Worm (Caenorhabditis elegans) whole organism, L2 larva: ENCODE measurements around the gene tofu-6.
A peak's percentile ranks its signal among the peaks of the same experiment; 100 is the strongest.

Experiments used
- C34F6.9 ChIP-seq: fragments of 150-350 bp; optimal IDR thresholded peaks from 2 replicates; lab custom pipeline; 2014; ENCODE audit warnings: missing biosample characterization, missing genetic modification characterization
- R02D3.7 ChIP-seq: fragments of 150-350 bp; optimal IDR thresholded peaks from 2 replicates; lab custom pipeline; 2014; ENCODE audit warnings: missing biosample characterization, missing genetic modification characterization
- Y55F3AM.14 ChIP-seq: fragments of 200-800 bp; sonication (Bioruptor generic); optimal IDR thresholded peaks from 2 replicates; lab custom pipeline; 2018; ENCODE audit warnings: mild to moderate bottlenecking, missing genetic modification characterization, missing compliant biosample characterization
- aly-2 ChIP-seq: fragments of 150-350 bp; optimal IDR thresholded peaks from 2 replicates; lab custom pipeline; 2014; ENCODE audit warnings: missing biosample characterization, missing genetic modification characterization
- ama-1 ChIP-seq: fragments of 150-350 bp; optimal IDR thresholded peaks from 2 replicates; lab custom pipeline; 2018; ENCODE audit warnings: inconsistent platforms
- blmp-1 ChIP-seq: sonication (generic microtip); optimal IDR thresholded peaks from 2 replicates; lab custom pipeline; 2017; ENCODE audit warnings: missing genetic modification characterization, mild to moderate bottlenecking, missing compliant biosample characterization, antibody characterized with exemption, moderate library complexity; ENCODE audit not compliant: insufficient read depth
- ceh-16 ChIP-seq: fragments of 150-350 bp; optimal IDR thresholded peaks from 2 replicates; lab custom pipeline; 2014; ENCODE audit warnings: missing biosample characterization, missing genetic modification characterization
- crh-2 ChIP-seq: sonication (generic microtip); optimal IDR thresholded peaks from 2 replicates; lab custom pipeline; 2017; ENCODE audit warnings: missing biosample characterization, missing genetic modification characterization
- dmd-4 ChIP-seq: sonication (generic microtip); optimal IDR thresholded peaks from 2 replicates; lab custom pipeline; 2017; ENCODE audit warnings: missing biosample characterization, missing genetic modification characterization
- elt-1 ChIP-seq: fragments of 150-350 bp; optimal IDR thresholded peaks from 2 replicates; lab custom pipeline; 2014; ENCODE audit warnings: missing biosample characterization, missing genetic modification characterization
- elt-3 ChIP-seq: sonication (generic microtip); optimal IDR thresholded peaks from 2 replicates; lab custom pipeline; 2017; ENCODE audit warnings: missing biosample characterization, missing genetic modification characterization
- fos-1 ChIP-seq: fragments of 150-350 bp; optimal IDR thresholded peaks from 2 replicates; lab custom pipeline; 2014; ENCODE audit warnings: missing biosample characterization, missing genetic modification characterization
- gmeb-1 ChIP-seq: fragments of 150-350 bp; optimal IDR thresholded peaks from 2 replicates; lab custom pipeline; 2014; ENCODE audit warnings: missing biosample characterization, missing genetic modification characterization
- lin-11 ChIP-seq: fragments of 150-350 bp; sonication (generic microtip); optimal IDR thresholded peaks from 2 replicates; lab custom pipeline; 2014; ENCODE audit warnings: missing biosample characterization, missing genetic modification characterization, inconsistent platforms, mixed read lengths
- lin-39 ChIP-seq: fragments of 150-350 bp; optimal IDR thresholded peaks from 2 replicates; lab custom pipeline; 2014; ENCODE audit warnings: missing biosample characterization, missing genetic modification reagents, missing genetic modification characterization
- lsy-2 ChIP-seq, 2 experiments: fragments of 150-350 bp in 1 of 2; sonication (generic microtip) in 1 of 2; optimal IDR thresholded peaks; 2 replicates each; lab custom pipeline; 2014 to 2017; ENCODE audit warnings: missing biosample characterization in 2 of 2, missing genetic modification characterization in 2 of 2
- mbf-1 ChIP-seq: sonication (generic microtip); optimal IDR thresholded peaks from 2 replicates; lab custom pipeline; 2017; ENCODE audit warnings: missing biosample characterization, missing genetic modification characterization
- nhr-10 ChIP-seq: sonication (generic microtip); optimal IDR thresholded peaks from 2 replicates; lab custom pipeline; 2017; ENCODE audit warnings: missing biosample characterization, missing genetic modification characterization
- nhr-12 ChIP-seq: fragments of 150-350 bp; optimal IDR thresholded peaks from 2 replicates; lab custom pipeline; 2014; ENCODE audit warnings: missing biosample characterization, missing genetic modification characterization
- nhr-129 ChIP-seq: fragments of 150-350 bp; optimal IDR thresholded peaks from 2 replicates; lab custom pipeline; 2014; ENCODE audit warnings: missing biosample characterization, missing genetic modification characterization
- nhr-21 ChIP-seq: fragments of 150-350 bp; optimal IDR thresholded peaks from 2 replicates; lab custom pipeline; 2014; ENCODE audit warnings: missing biosample characterization, missing genetic modification characterization
- nhr-23 ChIP-seq: fragments of 150-350 bp; optimal IDR thresholded peaks from 2 replicates; lab custom pipeline; 2014; ENCODE audit warnings: missing biosample characterization, missing genetic modification reagents, missing genetic modification characterization
- nhr-25 ChIP-seq: fragments of 150-350 bp; sonication (generic microtip); optimal IDR thresholded peaks from 3 replicates; lab custom pipeline; 2014; ENCODE audit warnings: missing biosample characterization, missing genetic modification characterization
- nhr-77 ChIP-seq: fragments of 150-350 bp; optimal IDR thresholded peaks from 2 replicates; lab custom pipeline; 2014; ENCODE audit warnings: missing biosample characterization, missing genetic modification characterization
- sem-4 ChIP-seq: fragments of 150-350 bp; optimal IDR thresholded peaks from 2 replicates; lab custom pipeline; 2014; ENCODE audit warnings: missing biosample characterization, missing genetic modification reagents, missing genetic modification characterization
- skn-1 ChIP-seq: sonication (generic microtip); optimal IDR thresholded peaks from 2 replicates; lab custom pipeline; 2017; ENCODE audit warnings: missing biosample characterization, missing genetic modification characterization
- sma-3 ChIP-seq: sonication (generic microtip); optimal IDR thresholded peaks from 2 replicates; lab custom pipeline; 2016; ENCODE audit warnings: missing genetic modification reagents, missing genetic modification characterization, missing compliant biosample characterization
- sma-9 ChIP-seq, 2 experiments: fragments of 150-350 bp in 1 of 2; sonication (generic microtip) in 1 of 2; optimal IDR thresholded peaks; 2 replicates each; lab custom pipeline; 2014 to 2016; ENCODE audit warnings: missing genetic modification characterization in 2 of 2, mild to moderate bottlenecking in 1 of 2, missing biosample characterization in 1 of 2, missing compliant biosample characterization in 1 of 2, missing genetic modification reagents in 1 of 2, moderate library complexity in 1 of 2
- snpc-4 ChIP-seq: fragments of 150-350 bp; optimal IDR thresholded peaks from 2 replicates; lab custom pipeline; 2014; ENCODE audit warnings: missing biosample characterization, missing genetic modification characterization
- unc-39 ChIP-seq: fragments of 150-350 bp; optimal IDR thresholded peaks from 2 replicates; lab custom pipeline; 2014; ENCODE audit warnings: missing biosample characterization, missing genetic modification characterization
- unc-55 ChIP-seq: fragments of 150-350 bp; sonication (generic microtip); optimal IDR thresholded peaks from 3 replicates; lab custom pipeline; 2014; ENCODE audit warnings: missing biosample characterization, missing genetic modification reagents, missing genetic modification characterization
- unc-62 ChIP-seq: fragments of 150-350 bp; optimal IDR thresholded peaks from 2 replicates; lab custom pipeline; 2014; ENCODE audit warnings: missing biosample characterization, missing genetic modification reagents, missing genetic modification characterization
- zag-1 ChIP-seq: fragments of 150-350 bp; optimal IDR thresholded peaks from 2 replicates; lab custom pipeline; 2014; ENCODE audit warnings: missing biosample characterization, missing genetic modification characterization
- ztf-1 ChIP-seq: fragments of 200-800 bp; sonication (Bioruptor generic); conservative IDR thresholded peaks from 2 replicates; pipeline ENCODE4 v1.3.6; 2022; ENCODE audit warnings: missing genetic modification characterization, missing compliant biosample characterization
- ztf-11 ChIP-seq: sonication (generic microtip); optimal IDR thresholded peaks from 2 replicates; lab custom pipeline; 2017; ENCODE audit warnings: missing biosample characterization, missing genetic modification characterization
- ztf-4 ChIP-seq: fragments of 150-350 bp; optimal IDR thresholded peaks from 2 replicates; lab custom pipeline; 2014; ENCODE audit warnings: missing biosample characterization, missing genetic modification characterization

Gene tofu-6

DNA sequence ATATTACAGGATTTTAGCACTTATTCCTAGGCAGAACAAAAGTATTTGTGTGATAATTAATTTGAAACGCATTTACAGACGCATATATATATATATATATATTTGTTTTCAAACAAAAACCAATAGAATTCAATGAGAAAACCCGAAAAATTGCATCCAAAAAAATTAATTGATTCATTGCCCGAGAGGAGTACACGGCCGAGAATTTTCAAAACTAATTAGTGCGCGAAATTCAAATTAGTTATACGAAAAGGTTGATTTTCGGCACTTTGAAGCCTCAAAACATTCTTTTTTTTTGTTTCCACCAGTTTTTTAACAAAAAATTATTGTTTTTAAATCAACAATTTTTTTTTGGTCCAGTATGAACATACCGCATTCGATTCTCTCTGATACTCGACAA lies 29.6 kb upstream of the tofu-6 start:
- TF ChIP-seq ama-1 (lab: Kevin White, UChicago) = no peak

DNA sequence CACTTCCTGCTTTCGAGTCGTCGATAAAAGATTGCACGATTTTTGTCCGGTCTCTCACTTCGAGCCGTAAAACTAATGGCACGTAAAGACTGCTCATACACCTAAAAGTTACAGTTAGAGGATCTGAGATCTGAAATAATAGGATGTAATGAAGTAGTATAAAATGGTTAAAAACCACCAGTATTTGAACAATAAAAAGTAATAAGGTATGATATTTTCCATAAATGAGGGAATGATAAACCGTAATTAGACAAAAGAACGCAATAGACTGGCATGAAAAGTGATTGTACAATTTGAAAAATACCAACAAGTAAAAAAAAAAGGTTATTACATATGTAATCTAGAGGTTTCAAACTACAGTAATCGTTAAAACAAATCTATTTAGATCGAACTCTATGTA lies 28.0 kb upstream of the tofu-6 start, which contains the start of gene brap-2:
TSS of gene brap-2 (minus strand) at position 101 of the 400 bp plus-strand sequence.
- no peak for TF ChIP-seq Y55F3AM.14 (GFP tag; lab: Kevin White, UChicago)
- no peak for TF ChIP-seq aly-2 (tag; lab: Kevin White, UChicago)
- TF ChIP-seq ztf-1 (GFP tag; lab: Robert Waterston, UW) = no peak
- TF ChIP-seq ztf-11 = no peak
- TF ChIP-seq snpc-4 (tag; lab: Kevin White, UChicago) = no peak
- TF ChIP-seq nhr-129 (tag; lab: Kevin White, UChicago) = no peak
- TF ChIP-seq sma-9 (GFP tag; optimal IDR thresholded peaks at IDR 0.05; lab: Kevin White, UChicago) = no peak
- TF ChIP-seq sma-9 (tag; optimal IDR thresholded peaks at IDR 0.05; lab: Kevin White, UChicago) = no peak
- TF ChIP-seq nhr-21 (tag; lab: Kevin White, UChicago) = no peak
- TF ChIP-seq lin-11 (tag; lab: Kevin White, UChicago) = no peak
- TF ChIP-seq ztf-4 (tag; lab: Kevin White, UChicago) = no peak
- TF ChIP-seq blmp-1 = no peak
- TF ChIP-seq R02D3.7 (tag; lab: Kevin White, UChicago) = no peak

ce11 chrII:5395594-5395993 lies 25.5 kb upstream of the tofu-6 start, which contains the start of gene pink-1:
TSS of gene pink-1 (minus strand) at chrII:5395694.
- no peak for TF ChIP-seq nhr-25 (tag; lab: Kevin White, UChicago)
- no peak for TF ChIP-seq unc-62 (GFP tag; lab: Kevin White, UChicago)
- no peak for TF ChIP-seq sma-3 (GFP tag; lab: Kevin White, UChicago)
- TF ChIP-seq nhr-10 (tag; lab: Kevin White, UChicago) = no peak
- TF ChIP-seq nhr-77 = no peak
- no peak for TF ChIP-seq lsy-2 (tag; optimal IDR thresholded peaks at IDR 0.05; lab: Kevin White, UChicago)
- no peak for TF ChIP-seq zag-1 (tag; lab: Kevin White, UChicago)
- no peak for TF ChIP-seq sma-9 (GFP tag; optimal IDR thresholded peaks at IDR 0.05; lab: Kevin White, UChicago)
- no peak for TF ChIP-seq sma-9 (tag; optimal IDR thresholded peaks at IDR 0.05; lab: Kevin White, UChicago)
- TF ChIP-seq C34F6.9 (tag; lab: Kevin White, UChicago) = no peak
- no peak for TF ChIP-seq sem-4 (tag; lab: Kevin White, UChicago)
- TF ChIP-seq lin-39 = no peak

- no peak for TF ChIP-seq ceh-16 (tag; lab: Kevin White, UChicago)
These were observed 22.3 kb upstream of the tofu-6 start, which contains the start of gene fbxl-3 for ce11 chrII:5398779-5399178. TSS of gene fbxl-3 (minus strand) at chrII:5398902.

DNA sequence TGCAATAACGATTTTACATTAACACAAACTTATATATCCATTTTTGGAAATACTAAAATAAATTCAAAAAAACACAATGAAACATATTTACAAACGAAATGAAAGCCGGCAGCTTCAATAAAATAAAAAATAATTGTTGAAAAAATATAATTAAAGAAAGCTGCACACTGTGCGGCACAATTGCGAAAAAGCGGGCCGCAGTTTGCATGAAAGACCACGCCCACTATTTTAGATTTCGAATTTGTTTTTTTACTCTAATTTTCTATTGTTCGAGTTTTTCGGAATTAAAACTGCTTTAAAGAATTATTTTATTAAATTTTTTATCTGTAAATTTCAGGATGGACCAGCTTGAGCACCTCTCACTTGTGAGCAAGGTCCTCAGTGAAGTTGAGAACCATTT lies 21.8 kb upstream of the tofu-6 start, which contains the start of gene mog-5:
TSS of gene mog-5 (plus strand) at position 338 of the 400 bp plus-strand sequence.
- TF ChIP-seq nhr-25 (tag; lab: Kevin White, UChicago) (no peak), aly-2 (tag; lab: Kevin White, UChicago) (no peak), sem-4 (tag; lab: Kevin White, UChicago) (peak; percentile 12), skn-1 (tag; lab: Kevin White, UChicago) (no peak), C34F6.9 (tag; lab: Kevin White, UChicago) (peak; percentile 8), gmeb-1 (tag; lab: Kevin White, UChicago) (peak; percentile 57), unc-55 (peak; percentile 45)

- TF ChIP-seq elt-3 (tag; lab: Kevin White, UChicago) (no peak), nhr-77 (no peak), C34F6.9 (tag; lab: Kevin White, UChicago) (no peak), lin-11 (tag; lab: Kevin White, UChicago) (no peak), dmd-4 (tag; lab: Kevin White, UChicago) (no peak), elt-1 (tag; lab: Kevin White, UChicago) (no peak), nhr-23 (tag; lab: Kevin White, UChicago) (no peak), skn-1 (tag; lab: Kevin White, UChicago) (no peak), unc-39 (tag; lab: Kevin White, UChicago) (no peak), ztf-1 (GFP tag; lab: Robert Waterston, UW) (no peak), nhr-12 (no peak), blmp-1 (no peak), nhr-10 (tag; lab: Kevin White, UChicago) (no peak), mbf-1 (no peak), fos-1 (no peak), crh-2 (tag; lab: Kevin White, UChicago) (no peak), zag-1 (tag; lab: Kevin White, UChicago) (no peak), unc-62 (GFP tag; lab: Kevin White, UChicago) (no peak), nhr-21 (tag; lab: Kevin White, UChicago) (no peak), lin-39 (no peak)
- TF ChIP-seq, all 48 proteins: peak for 0
These were observed 13.5 kb upstream of the tofu-6 start, which contains the start of gene clec-141 for ce11 chrII:5407548-5407947. TSS of gene clec-141 (minus strand) at chrII:5407648.
